Worm (Caenorhabditis elegans) whole organism, mixed stage, embryonic: ENCODE measurements around the gene pmk-2.
A peak's percentile ranks its signal among the peaks of the same experiment; 100 is the strongest.
"Not testable (repeated sequence)": the region's sequence is repeated elsewhere in the genome, so short reads cannot be mapped to it uniquely, and the experiment has no call there.

Experiments
- M03D4.4 ChIP-seq: sonication (generic microtip); optimal IDR thresholded peaks from 2 replicates; lab custom pipeline; 2017; ENCODE audit warnings: mild to moderate bottlenecking, missing genetic modification characterization, missing compliant biosample characterization
- bed-3 ChIP-seq: fragments of 200-800 bp; sonication (Bioruptor generic); optimal IDR thresholded peaks from 3 replicates; lab custom pipeline; 2018; ENCODE audit warnings: mild to moderate bottlenecking, missing genetic modification characterization, moderate library complexity, missing compliant biosample characterization
- ceh-39 ChIP-seq: fragments of 150-350 bp; optimal IDR thresholded peaks from 2 replicates; lab custom pipeline; 2014; ENCODE audit warnings: missing biosample characterization, missing genetic modification characterization
- ceh-43 ChIP-seq: fragments of 200-800 bp; sonication (Bioruptor generic); optimal IDR thresholded peaks from 2 replicates; lab custom pipeline; 2018; ENCODE audit warnings: mild to moderate bottlenecking, missing genetic modification characterization, moderate library complexity, missing compliant biosample characterization
- ceh-83 ChIP-seq: fragments of 200-800 bp; sonication (Bioruptor generic); optimal IDR thresholded peaks from 2 replicates; lab custom pipeline; 2018; ENCODE audit warnings: mild to moderate bottlenecking, missing genetic modification characterization, missing compliant biosample characterization
- ces-1 ChIP-seq: fragments of 150-350 bp; optimal IDR thresholded peaks from 2 replicates; lab custom pipeline; 2014; ENCODE audit warnings: missing biosample characterization, missing genetic modification reagents, missing genetic modification characterization
- cnd-1 ChIP-seq: fragments of 200-800 bp; sonication (Bioruptor generic); optimal IDR thresholded peaks from 2 replicates; lab custom pipeline; 2018; ENCODE audit warnings: mild to moderate bottlenecking, missing genetic modification characterization, missing compliant biosample characterization
- drap-1 ChIP-seq: fragments of 200-800 bp; sonication (Bioruptor generic); optimal IDR thresholded peaks from 3 replicates; lab custom pipeline; 2018; ENCODE audit warnings: mild to moderate bottlenecking, missing genetic modification characterization, missing compliant biosample characterization
- elt-1 ChIP-seq: sonication (generic microtip); optimal IDR thresholded peaks from 2 replicates; lab custom pipeline; 2017; ENCODE audit warnings: missing genetic modification characterization, mild to moderate bottlenecking, missing compliant biosample characterization, antibody characterized with exemption, moderate library complexity, borderline replicate concordance; ENCODE audit not compliant: insufficient read depth
- elt-3 ChIP-seq: fragments of 150-350 bp; optimal IDR thresholded peaks from 2 replicates; lab custom pipeline; 2014; ENCODE audit warnings: missing biosample characterization, missing genetic modification characterization
- flh-1 ChIP-seq: fragments of 200-800 bp; sonication (Bioruptor generic); optimal IDR thresholded peaks from 2 replicates; lab custom pipeline; 2018; ENCODE audit warnings: mild to moderate bottlenecking, missing genetic modification characterization, moderate library complexity, missing compliant biosample characterization
- ham-2 ChIP-seq: fragments of 200-800 bp; sonication (Bioruptor generic); optimal IDR thresholded peaks from 2 replicates; lab custom pipeline; 2018; ENCODE audit warnings: mild to moderate bottlenecking, missing genetic modification characterization, missing compliant biosample characterization
- hlh-1 ChIP-seq: fragments of 150-350 bp; optimal IDR thresholded peaks from 2 replicates; lab custom pipeline; 2014; ENCODE audit warnings: missing biosample characterization, missing genetic modification reagents, missing genetic modification characterization
- lin-13 ChIP-seq: fragments of 150-350 bp; optimal IDR thresholded peaks from 2 replicates; lab custom pipeline; 2014; ENCODE audit warnings: missing biosample characterization, missing genetic modification characterization
- lin-32 ChIP-seq: fragments of 200-800 bp; sonication (Bioruptor generic); optimal IDR thresholded peaks from 2 replicates; lab custom pipeline; 2018; ENCODE audit warnings: mild to moderate bottlenecking, missing genetic modification characterization, missing compliant biosample characterization
- lsy-2 ChIP-seq: fragments of 150-350 bp; optimal IDR thresholded peaks from 2 replicates; lab custom pipeline; 2014; ENCODE audit warnings: missing biosample characterization, missing genetic modification characterization
- mab-5 ChIP-seq: fragments of 150-350 bp; optimal IDR thresholded peaks from 2 replicates; lab custom pipeline; 2014; ENCODE audit warnings: missing biosample characterization, missing genetic modification characterization
- mep-1 ChIP-seq: fragments of 150-350 bp; optimal IDR thresholded peaks from 2 replicates; lab custom pipeline; 2017; ENCODE audit warnings: missing biosample characterization, missing genetic modification reagents, missing genetic modification characterization, inconsistent platforms
- mls-2 ChIP-seq: sonication (generic microtip); optimal IDR thresholded peaks from 2 replicates; lab custom pipeline; 2016; ENCODE audit warnings: mild to moderate bottlenecking, missing genetic modification characterization, moderate library complexity, missing compliant biosample characterization
- nhr-12 ChIP-seq: fragments of 150-350 bp; optimal IDR thresholded peaks from 2 replicates; lab custom pipeline; 2014; ENCODE audit warnings: missing biosample characterization, missing genetic modification characterization
- nhr-2 ChIP-seq: fragments of 150-350 bp; optimal IDR thresholded peaks from 2 replicates; lab custom pipeline; 2014; ENCODE audit warnings: missing biosample characterization, missing genetic modification characterization
- nhr-237 ChIP-seq: fragments of 150-350 bp; optimal IDR thresholded peaks from 2 replicates; lab custom pipeline; 2014; ENCODE audit warnings: missing biosample characterization, missing genetic modification characterization
- nhr-28 ChIP-seq: fragments of 150-350 bp; optimal IDR thresholded peaks from 2 replicates; lab custom pipeline; 2014; ENCODE audit warnings: missing biosample characterization, missing genetic modification characterization
- nhr-76 ChIP-seq: sonication (generic microtip); optimal IDR thresholded peaks from 2 replicates; lab custom pipeline; 2017; ENCODE audit warnings: missing biosample characterization, missing genetic modification characterization
- pha-4 ChIP-seq: fragments of 150-350 bp; optimal IDR thresholded peaks from 2 replicates; lab custom pipeline; 2018; ENCODE audit warnings: missing biosample characterization, missing genetic modification reagents, missing genetic modification characterization
- sem-2 ChIP-seq: fragments of 200-800 bp; sonication (Bioruptor generic); optimal IDR thresholded peaks from 2 replicates; lab custom pipeline; 2018; ENCODE audit warnings: mild to moderate bottlenecking, missing genetic modification characterization, missing compliant biosample characterization
- snpc-4 ChIP-seq: fragments of 150-350 bp; optimal IDR thresholded peaks from 2 replicates; lab custom pipeline; 2014; ENCODE audit warnings: missing biosample characterization, missing genetic modification characterization
- sptf-1 ChIP-seq: sonication (generic microtip); optimal IDR thresholded peaks from 2 replicates; lab custom pipeline; 2017; ENCODE audit warnings: mild to moderate bottlenecking, missing genetic modification characterization, moderate library complexity, missing compliant biosample characterization
- tbx-8 ChIP-seq: fragments of 200-800 bp; sonication (Bioruptor generic); optimal IDR thresholded peaks from 2 replicates; lab custom pipeline; 2018; ENCODE audit warnings: mild to moderate bottlenecking, missing genetic modification characterization, moderate library complexity, missing compliant biosample characterization
- unc-120 ChIP-seq: sonication (generic microtip); optimal IDR thresholded peaks from 2 replicates; lab custom pipeline; 2017; ENCODE audit warnings: missing genetic modification characterization, missing compliant biosample characterization; ENCODE audit not compliant: poor library complexity, severe bottlenecking
- unc-39 ChIP-seq: fragments of 150-350 bp; optimal IDR thresholded peaks from 2 replicates; lab custom pipeline; 2014; ENCODE audit warnings: missing biosample characterization, missing genetic modification characterization
- unc-62 ChIP-seq: fragments of 150-350 bp; optimal IDR thresholded peaks from 2 replicates; lab custom pipeline; 2014; ENCODE audit warnings: missing biosample characterization, missing genetic modification reagents, missing genetic modification characterization
- zip-8 ChIP-seq: fragments of 150-350 bp; optimal IDR thresholded peaks from 2 replicates; lab custom pipeline; 2014; ENCODE audit warnings: missing biosample characterization, missing genetic modification characterization
- ztf-11 ChIP-seq: fragments of 150-350 bp; optimal IDR thresholded peaks from 2 replicates; lab custom pipeline; 2014; ENCODE audit warnings: missing biosample characterization, missing genetic modification characterization

The pmk-2 gene

ce11 chrIV:8122349-8122748, 21.0 kb upstream of the pmk-2 start, which contains the start of gene erp-44.3:
Gene erp-44.3 (plus strand): TSS chrIV:8122649.
- TF ChIP-seq lin-32; unc-120; cnd-1 (tag; lab: Kevin White, UChicago): not testable (repeated sequence)

- TF ChIP-seq sptf-1 (tag; lab: Kevin White, UChicago) (no peak), nhr-12 (tag; lab: Kevin White, UChicago) (no peak), M03D4.4 (tag; lab: Kevin White, UChicago) (no peak), drap-1 (GFP tag; lab: Kevin White, UChicago) (no peak), ham-2 (no peak), cnd-1 (tag; lab: Kevin White, UChicago) (no peak), bed-3 (GFP tag; lab: Kevin White, UChicago) (no peak), flh-1 (GFP tag; lab: Kevin White, UChicago) (no peak), pha-4 (tag; lab: Kevin White, UChicago) (no peak), mls-2 (no peak), ces-1 (GFP tag; lab: Kevin White, UChicago) (no peak), nhr-28 (no peak), mep-1 (tag; lab: Kevin White, UChicago) (no peak), lin-13 (tag; lab: Kevin White, UChicago) (no peak), nhr-237 (tag; lab: Kevin White, UChicago) (no peak), tbx-8 (GFP tag; lab: Kevin White, UChicago) (no peak), elt-3 (tag; lab: Kevin White, UChicago) (no peak), nhr-2 (no peak)
- TF ChIP-seq, all 35 proteins: peak for 0
These were observed 16.4 kb upstream of the pmk-2 start, which contains the start of gene ceph-41 for ce11 chrIV:8126902-8127301. Gene ceph-41 (plus strand): TSS chrIV:8127202.

ce11 chrIV:8127430-8127829, 15.9 kb upstream of the pmk-2 start:
- no peak for TF ChIP-seq pha-4 (tag; lab: Kevin White, UChicago)

ce11 chrIV:8130131-8130611, 13.1 kb upstream of the pmk-2 start, which contains the start of the genes ndub-11 and moc-3:
Gene ndub-11 (minus strand): TSS chrIV:8130231.
Gene moc-3 (plus strand): TSS chrIV:8130561.
- TF ChIP-seq unc-120 = no peak
- TF ChIP-seq ztf-11 = no peak
- TF ChIP-seq unc-39 = no peak
- TF ChIP-seq snpc-4 (tag; lab: Kevin White, UChicago) = no peak
- TF ChIP-seq ces-1 (GFP tag; lab: Kevin White, UChicago) = no peak

ce11 chrIV:8133536-8133935, 9.8 kb upstream of the pmk-2 start, which contains the start of gene sph-1:
Gene sph-1 (minus strand): TSS chrIV:8133558.
- TF ChIP-seq flh-1 (GFP tag; lab: Kevin White, UChicago) (no peak), pha-4 (tag; lab: Kevin White, UChicago) (peak; percentile 70)

ce11 chrIV:8136005-8136512, 7.2 kb upstream of the pmk-2 start, which contains the start of the genes isp-1 and islo-1:
Gene isp-1 (minus strand): TSS chrIV:8136055.
Gene islo-1 (plus strand): TSS chrIV:8136389.
- TF ChIP-seq elt-3 (tag; lab: Kevin White, UChicago) (no peak), M03D4.4 (tag; lab: Kevin White, UChicago) (no peak), nhr-2 (no peak), hlh-1 (tag; lab: Kevin White, UChicago) (peak; percentile 47), elt-1 (tag; lab: Kevin White, UChicago) (no peak), unc-120 (peak; percentile 42), mls-2 (no peak), unc-39 (no peak), lin-13 (tag; lab: Kevin White, UChicago) (peak; percentile 18), unc-62 (peak; percentile 38), ztf-11 (no peak), cnd-1 (tag; lab: Kevin White, UChicago) (peak; percentile 28), pha-4 (tag; lab: Kevin White, UChicago) (peak; percentile 73), lsy-2 (tag; lab: Kevin White, UChicago) (peak; percentile 42), nhr-237 (tag; lab: Kevin White, UChicago) (no peak), ceh-83 (no peak), mab-5 (no peak), tbx-8 (GFP tag; lab: Kevin White, UChicago) (no peak), zip-8 (no peak), mep-1 (tag; lab: Kevin White, UChicago) (peak; percentile 77), flh-1 (GFP tag; lab: Kevin White, UChicago) (no peak), ceh-43 (GFP tag; lab: Kevin White, UChicago) (no peak), nhr-76 (tag; lab: Kevin White, UChicago) (no peak), ces-1 (GFP tag; lab: Kevin White, UChicago) (peak; percentile 11), sem-2 (no peak), ceh-39 (tag; lab: Kevin White, UChicago) (peak; percentile 37), nhr-28 (no peak), snpc-4 (tag; lab: Kevin White, UChicago) (no peak)
- TF ChIP-seq, all 35 proteins: peak for 10
